Worm (Caenorhabditis elegans) whole organism, midembryonic: Measurements from ENCODE around the gene W05E10.2.

Experiments
- T22C8.4 ChIP-seq: fragments of 200-800 bp; sonication (Bioruptor generic); IDR thresholded peaks from 2 replicates; pipeline ENCODE4 v1.3.6; 2022; ENCODE audit warnings: missing genetic modification characterization, missing compliant biosample characterization
- cog-1 ChIP-seq: sonication (generic microtip); optimal IDR thresholded peaks from 2 replicates; lab custom pipeline; 2016; ENCODE audit warnings: missing genetic modification characterization, missing compliant biosample characterization
- flt-1 ChIP-seq: fragments of 200-800 bp; sonication (Bioruptor generic); IDR thresholded peaks from 2 replicates; pipeline ENCODE4 v1.3.6; 2022; ENCODE audit warnings: missing genetic modification characterization, missing compliant biosample characterization
- klf-2 ChIP-seq: fragments of 200-800 bp; sonication (Bioruptor generic); conservative IDR thresholded peaks from 2 replicates; pipeline ENCODE4 v1.3.6; 2022; ENCODE audit warnings: missing genetic modification reagents, missing genetic modification characterization, missing compliant biosample characterization
- med-1 ChIP-seq: sonication (generic microtip); optimal IDR thresholded peaks from 2 replicates; lab custom pipeline; 2017; ENCODE audit warnings: missing genetic modification characterization, mild to moderate bottlenecking, missing compliant biosample characterization, antibody characterized with exemption, missing genetic modification reagents; ENCODE audit not compliant: insufficient read depth
- ref-1 ChIP-seq: fragments of 200-800 bp; sonication (Bioruptor generic); conservative IDR thresholded peaks from 2 replicates; pipeline ENCODE4 v1.3.6; 2022; ENCODE audit warnings: missing genetic modification reagents, missing genetic modification characterization, missing compliant biosample characterization
- ztf-23 ChIP-seq: fragments of 200-800 bp; sonication (Bioruptor generic); IDR thresholded peaks from 2 replicates; pipeline ENCODE4 v1.3.6; 2022; ENCODE audit warnings: missing genetic modification reagents, missing genetic modification characterization, missing compliant biosample characterization
- ztf-29 ChIP-seq: fragments of 200-800 bp; sonication (Bioruptor generic); IDR thresholded peaks from 2 replicates; pipeline ENCODE4 v1.3.6; 2022; ENCODE audit warnings: missing genetic modification reagents, missing genetic modification characterization, missing compliant biosample characterization

- TF ChIP-seq cog-1 (tag; lab: Kevin White, UChicago) = no peak
- TF ChIP-seq flt-1 (GFP tag; lab: Robert Waterston, UW) = no peak
- no peak for TF ChIP-seq med-1 (GFP tag; lab: Kevin White, UChicago)
- no peak for TF ChIP-seq ztf-23 (GFP tag; lab: Robert Waterston, UW)
- TF ChIP-seq ztf-29 (GFP tag; lab: Robert Waterston, UW) = no peak
- no peak for TF ChIP-seq T22C8.4 (GFP tag; lab: Robert Waterston, UW)
- TF ChIP-seq klf-2 (GFP tag; lab: Robert Waterston, UW) = no peak
- no peak for TF ChIP-seq ref-1
Observed at ce11 chrV:11676498-11676897, 10.5 kb upstream of the W05E10.2 start.
